Worm (Caenorhabditis elegans) whole organism, L1 larva: ENCODE data around the gene C38D4.7.

ENCODE experiments used
- C04F5.9 ChIP-seq: sonication (generic microtip); optimal IDR thresholded peaks from 2 replicates; lab custom pipeline; 2016; ENCODE audit warnings: missing genetic modification characterization, missing compliant biosample characterization
- C16A3.4 ChIP-seq: fragments of 150-350 bp; optimal IDR thresholded peaks from 2 replicates; lab custom pipeline; 2014; ENCODE audit warnings: missing biosample characterization, missing genetic modification characterization
- Y116A8C.19 ChIP-seq: sonication (generic microtip); optimal IDR thresholded peaks from 2 replicates; lab custom pipeline; 2016; ENCODE audit warnings: missing compliant biosample characterization, missing genetic modification characterization, borderline replicate concordance
- alr-1 ChIP-seq: fragments of 200-800 bp; sonication (Bioruptor generic); optimal IDR thresholded peaks from 2 replicates; lab custom pipeline; 2018; ENCODE audit warnings: borderline replicate concordance, mild to moderate bottlenecking, missing genetic modification characterization, missing compliant biosample characterization
- aly-2 ChIP-seq: fragments of 150-350 bp; optimal IDR thresholded peaks from 2 replicates; lab custom pipeline; 2014; ENCODE audit warnings: missing biosample characterization, missing genetic modification characterization
- blmp-1 ChIP-seq: fragments of 150-350 bp; optimal IDR thresholded peaks from 2 replicates; lab custom pipeline; 2014; ENCODE audit warnings: missing biosample characterization, missing genetic modification characterization
- ceh-88 ChIP-seq: fragments of 200-800 bp; sonication (Bioruptor generic); IDR thresholded peaks from 2 replicates; pipeline ENCODE4 v1.3.6; 2022; ENCODE audit warnings: missing genetic modification characterization, missing compliant biosample characterization
- dpl-1 ChIP-seq, 3 experiments: fragments of 150-350 bp in 2 of 3; sonication (generic microtip) in 1 of 3; optimal IDR thresholded peaks; 2 replicates each; lab custom pipeline; 2014 to 2017; ENCODE audit warnings: missing biosample characterization in 3 of 3, missing genetic modification characterization in 3 of 3, missing genetic modification reagents in 3 of 3
- efl-1 ChIP-seq, 4 experiments: fragments of 150-350 bp; optimal IDR thresholded peaks in 3 of 4; peaks in 1 of 4; 1 replicate in 1 of 4; 2 replicates in 3 of 4; lab custom pipeline; 2014; ENCODE audit warnings: missing biosample characterization in 2 of 4, missing genetic modification characterization in 2 of 4, missing genetic modification reagents in 2 of 4
- egl-27 ChIP-seq, 2 experiments: fragments of 150-350 bp in 1 of 2; sonication (generic microtip); optimal IDR thresholded peaks; 3 replicates each; lab custom pipeline; 2017 to 2018; ENCODE audit warnings: missing biosample characterization in 2 of 2, missing genetic modification characterization in 2 of 2, missing genetic modification reagents in 2 of 2
- ets-5 ChIP-seq: fragments of 200-800 bp; sonication (Bioruptor generic); IDR thresholded peaks from 2 replicates; pipeline ENCODE4 v1.3.6; 2022; ENCODE audit warnings: missing genetic modification characterization, missing compliant biosample characterization
- fos-1 ChIP-seq: fragments of 150-350 bp; optimal IDR thresholded peaks from 2 replicates; lab custom pipeline; 2014; ENCODE audit warnings: missing biosample characterization, missing genetic modification characterization
- grh-1 ChIP-seq: fragments of 200-800 bp; sonication (Bioruptor generic); IDR thresholded peaks from 2 replicates; pipeline ENCODE4 v1.3.6; 2022; ENCODE audit warnings: missing genetic modification reagents, missing genetic modification characterization, missing compliant biosample characterization
- hlh-4 ChIP-seq: sonication (generic microtip); optimal IDR thresholded peaks from 2 replicates; lab custom pipeline; 2016; ENCODE audit warnings: mild to moderate bottlenecking, missing genetic modification characterization, missing compliant biosample characterization
- isw-1 ChIP-seq: fragments of 200-800 bp; sonication (Bioruptor generic); IDR thresholded peaks from 2 replicates; pipeline ENCODE4 v1.3.6; 2022; ENCODE audit warnings: missing genetic modification characterization, missing compliant biosample characterization
- jun-1 ChIP-seq: fragments of 150-350 bp; optimal IDR thresholded peaks from 2 replicates; lab custom pipeline; 2014; ENCODE audit warnings: missing biosample characterization, missing genetic modification reagents, missing genetic modification characterization
- lin-14 ChIP-seq: fragments of 200-800 bp; sonication (Bioruptor generic); optimal IDR thresholded peaks from 2 replicates; lab custom pipeline; 2018; ENCODE audit warnings: mild to moderate bottlenecking, missing genetic modification characterization, moderate library complexity, missing compliant biosample characterization
- lin-15B ChIP-seq: fragments of 150-350 bp; sonication (generic microtip); optimal IDR thresholded peaks from 3 replicates; lab custom pipeline; 2014; ENCODE audit warnings: missing biosample characterization, missing genetic modification characterization
- lir-3 ChIP-seq: sonication (generic microtip); optimal IDR thresholded peaks from 2 replicates; lab custom pipeline; 2016; ENCODE audit warnings: mild to moderate bottlenecking, missing genetic modification characterization, moderate library complexity, missing compliant biosample characterization; ENCODE audit not compliant: poor library complexity
- lsy-2 ChIP-seq, 2 experiments: fragments of 150-350 bp; optimal IDR thresholded peaks; 2 replicates each; lab custom pipeline; 2014; ENCODE audit warnings: missing biosample characterization in 2 of 2, missing genetic modification characterization in 2 of 2
- mab-9 ChIP-seq: fragments of 200-800 bp; sonication (Bioruptor generic); IDR thresholded peaks from 2 replicates; pipeline ENCODE4 v1.3.6; 2022; ENCODE audit warnings: missing genetic modification reagents, missing genetic modification characterization, missing compliant biosample characterization
- mdl-1 ChIP-seq, 2 experiments: fragments of 150-350 bp; optimal IDR thresholded peaks; 2 replicates each; lab custom pipeline; 2014 to 2017; ENCODE audit warnings: missing biosample characterization in 2 of 2, missing genetic modification characterization in 2 of 2, inconsistent platforms in 1 of 2
- nhr-11 ChIP-seq: fragments of 150-350 bp; optimal IDR thresholded peaks from 2 replicates; lab custom pipeline; 2014; ENCODE audit warnings: missing biosample characterization, missing genetic modification characterization
- nhr-12 ChIP-seq: sonication (generic microtip); optimal IDR thresholded peaks from 2 replicates; lab custom pipeline; 2017; ENCODE audit warnings: missing biosample characterization, missing genetic modification characterization
- nhr-20 ChIP-seq: sonication (generic microtip); optimal IDR thresholded peaks from 2 replicates; lab custom pipeline; 2016; ENCODE audit warnings: mild to moderate bottlenecking, missing genetic modification characterization, missing compliant biosample characterization
- nhr-237 ChIP-seq: fragments of 150-350 bp; optimal IDR thresholded peaks from 2 replicates; lab custom pipeline; 2014; ENCODE audit warnings: missing biosample characterization, missing genetic modification characterization
- nhr-77 ChIP-seq: fragments of 150-350 bp; optimal IDR thresholded peaks from 2 replicates; lab custom pipeline; 2014; ENCODE audit warnings: missing biosample characterization, missing genetic modification characterization
- nhr-90 ChIP-seq: sonication (generic microtip); optimal IDR thresholded peaks from 2 replicates; lab custom pipeline; 2016; ENCODE audit warnings: mild to moderate bottlenecking, missing genetic modification characterization, missing compliant biosample characterization; ENCODE audit not compliant: poor library complexity
- pag-3 ChIP-seq: sonication (generic microtip); optimal IDR thresholded peaks from 2 replicates; lab custom pipeline; 2017; ENCODE audit warnings: missing genetic modification characterization, mild to moderate bottlenecking, missing compliant biosample characterization, antibody characterized with exemption, borderline replicate concordance; ENCODE audit not compliant: insufficient read depth
- pax-3 ChIP-seq: fragments of 200-800 bp; sonication (Bioruptor generic); optimal IDR thresholded peaks from 2 replicates; lab custom pipeline; 2018; ENCODE audit warnings: mild to moderate bottlenecking, missing genetic modification characterization, moderate library complexity, missing compliant biosample characterization
- snpc-4 ChIP-seq: fragments of 150-350 bp; optimal IDR thresholded peaks from 2 replicates; lab custom pipeline; 2014; ENCODE audit warnings: missing biosample characterization, missing genetic modification characterization
- sptf-1 ChIP-seq: fragments of 150-350 bp; optimal IDR thresholded peaks from 2 replicates; lab custom pipeline; 2014; ENCODE audit warnings: missing biosample characterization, missing genetic modification characterization
- sup-37 ChIP-seq: fragments of 200-800 bp; sonication (Bioruptor generic); optimal IDR thresholded peaks from 2 replicates; lab custom pipeline; 2018; ENCODE audit warnings: mild to moderate bottlenecking, missing genetic modification characterization, missing compliant biosample characterization
- tbx-2 ChIP-seq: sonication (generic microtip); optimal IDR thresholded peaks from 2 replicates; lab custom pipeline; 2016; ENCODE audit warnings: missing genetic modification characterization, missing compliant biosample characterization
- ztf-4 ChIP-seq: fragments of 150-350 bp; optimal IDR thresholded peaks from 2 replicates; lab custom pipeline; 2014; ENCODE audit warnings: missing biosample characterization, missing genetic modification characterization

Gene C38D4.7

ce11 chrIII:4819843-4820242, 8.7 kb upstream of the C38D4.7 start, which contains the start of gene F26A1.7:
Gene F26A1.7 (minus strand): TSS chrIII:4819943.
- TF ChIP-seq aly-2 = no peak
- no peak for TF ChIP-seq nhr-77 (tag; lab: Kevin White, UChicago)
- TF ChIP-seq, all 84 proteins: peak for 0

- TF ChIP-seq nhr-11 (tag; lab: Kevin White, UChicago) = no peak
- no peak for TF ChIP-seq mab-9 (GFP tag; lab: Robert Waterston, UW)
- TF ChIP-seq sptf-1 (tag; lab: Kevin White, UChicago) = no peak
- TF ChIP-seq Y116A8C.19 (tag; lab: Kevin White, UChicago) = no peak
- TF ChIP-seq lin-15B (tag; lab: Kevin White, UChicago) = no peak
- no peak for TF ChIP-seq nhr-77 (tag; lab: Kevin White, UChicago)
- no peak for TF ChIP-seq jun-1
- TF ChIP-seq tbx-2 (tag; lab: Kevin White, UChicago) = no peak
- no peak for TF ChIP-seq nhr-12 (tag; lab: Kevin White, UChicago)
- TF ChIP-seq egl-27 (tag; optimal IDR thresholded peaks at IDR 0.05; lab: Kevin White, UChicago) = no peak
- no peak for TF ChIP-seq ztf-4
- no peak for TF ChIP-seq blmp-1
- no peak for TF ChIP-seq C16A3.4 (tag; lab: Kevin White, UChicago)
- TF ChIP-seq ets-5 (GFP tag; lab: Robert Waterston, UW) = no peak
- no peak for TF ChIP-seq lir-3 (tag; lab: Kevin White, UChicago)
- no peak for TF ChIP-seq dpl-1 (GFP tag; optimal IDR thresholded peaks at IDR 0.05; lab: Kevin White, UChicago)
Observed at ce11 chrIII:4817240-4817639, 6.1 kb upstream of the C38D4.7 start, which contains the start of gene F26A1.4. Gene F26A1.4 (plus strand): TSS chrIII:4817540.

- TF ChIP-seq Y116A8C.19 (tag; lab: Kevin White, UChicago) (no peak), efl-1 (optimal IDR thresholded peaks at IDR 0.05; lab: Kevin White, UChicago) (no peak), efl-1 (GFP tag; optimal IDR thresholded peaks at IDR 0.05 in 1 of 2; lab: Kevin White, UChicago) (peak in 1 of 2 experiments; percentile 49)
Observed at ce11 chrIII:4814730-4815129, 3.6 kb upstream of the C38D4.7 start, which contains the start of gene arl-6. Gene arl-6 (minus strand): TSS chrIII:4814830.

ce11 chrIII:4809526-4810153, 1.5 kb downstream of the C38D4.7 start, which contains the start of gene pal-1:
Gene pal-1 (minus strand): TSS chrIII:4809576.
- TF ChIP-seq lsy-2 (tag; optimal IDR thresholded peaks at IDR 0.05; lab: Kevin White, UChicago) (no peak), hlh-4 (tag; lab: Kevin White, UChicago) (no peak), pax-3 (tag; lab: Kevin White, UChicago) (no peak), grh-1 (GFP tag; lab: Robert Waterston, UW) (no peak), alr-1 (tag; lab: Kevin White, UChicago) (no peak), mdl-1 (tag; optimal IDR thresholded peaks at IDR 0.05; lab: Kevin White, UChicago) (no peak), nhr-20 (tag; lab: Kevin White, UChicago) (no peak), snpc-4 (tag; lab: Kevin White, UChicago) (no peak), C04F5.9 (tag; lab: Kevin White, UChicago) (no peak), nhr-237 (tag; lab: Kevin White, UChicago) (no peak), sup-37 (GFP tag; lab: Kevin White, UChicago) (no peak), lir-3 (tag; lab: Kevin White, UChicago) (no peak)

- TF ChIP-seq fos-1 = no peak
- peak in 1 of 2 experiments; percentile 51 for TF ChIP-seq lsy-2 (tag; optimal IDR thresholded peaks at IDR 0.05; lab: Kevin White, UChicago)
Observed at ce11 chrIII:4808089-4808488, 3.0 kb downstream of the C38D4.7 start.

- TF ChIP-seq ceh-88 (GFP tag; lab: Robert Waterston, UW) = no peak
- no peak for TF ChIP-seq nhr-90 (tag; lab: Kevin White, UChicago)
- no peak for TF ChIP-seq isw-1 (GFP tag; lab: Robert Waterston, UW)
- TF ChIP-seq lin-14 (GFP tag; lab: Kevin White, UChicago) = no peak
- TF ChIP-seq pag-3 = no peak
Observed at ce11 chrIII:4806345-4806744, 4.8 kb downstream of the C38D4.7 start.
